Worm (Caenorhabditis elegans): ENCODE measurements around the gene M03F8.1.

- no peak for TF ChIP-seq ceh-9 (tag; optimal IDR thresholded peaks at IDR 0.05)
- no peak for TF ChIP-seq F13H6.1 (tag; optimal IDR thresholded peaks at IDR 0.05)
- no peak for TF ChIP-seq ceh-34 (tag; optimal IDR thresholded peaks at IDR 0.05)
Measured at ce11 chrV:5982722-5983121, 31.5 kb downstream of the M03F8.1 start.
